Worm (Caenorhabditis elegans): ENCODE measurements around the gene madf-4.
"Not testable (repeated sequence)": the region's sequence is repeated elsewhere in the genome, so short reads cannot be mapped to it uniquely, and the experiment has no call there.

DNA sequence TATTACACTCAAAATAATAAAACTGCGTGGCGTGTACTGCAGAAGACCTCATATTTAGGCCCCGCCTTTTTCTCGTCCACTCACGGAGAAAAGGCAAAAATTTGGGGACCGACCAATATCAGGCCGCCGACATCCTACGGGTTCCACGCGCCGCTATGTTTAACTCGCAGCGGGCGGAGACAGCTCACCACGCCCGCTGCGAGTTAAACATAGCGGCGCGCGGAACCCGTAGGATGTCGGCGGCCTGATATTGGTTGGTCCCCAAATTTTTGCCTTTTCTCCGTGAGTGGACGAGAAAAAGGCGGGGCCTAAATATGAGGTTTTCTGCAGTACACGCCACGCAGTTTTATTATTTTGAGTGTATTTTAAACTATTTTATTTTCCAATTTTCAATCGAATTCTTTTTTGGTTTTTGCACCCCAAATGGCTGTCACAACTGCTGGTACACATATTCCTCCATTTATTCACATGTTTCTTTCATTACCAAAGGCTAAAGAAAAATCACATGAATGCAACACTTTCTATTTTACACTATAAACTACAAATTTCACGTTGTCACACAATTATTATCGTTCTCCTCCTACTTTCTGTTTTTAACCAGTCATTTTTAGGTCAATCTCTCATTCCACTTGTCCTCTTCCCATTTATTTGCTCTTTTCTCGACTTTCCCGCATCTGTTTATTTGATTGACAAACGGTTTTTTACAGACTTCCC is 41.9 kb upstream of the madf-4 start, which contains the start of gene uda-1:
- TF ChIP-seq dmd-4 (tag; optimal IDR thresholded peaks at IDR 0.05; ENCODE audit: borderline replicate concordance); pqm-1 (tag; optimal IDR thresholded peaks at IDR 0.05); elt-2 (tag; optimal IDR thresholded peaks at IDR 0.05); lim-6 (tag; optimal IDR thresholded peaks at IDR 0.05); Y22D7AL.16 (tag; optimal IDR thresholded peaks at IDR 0.05); hlh-13 (GFP tag; optimal IDR thresholded peaks at IDR 0.05): not testable (repeated sequence)
